Fruit fly (Drosophila melanogaster): ENCODE data around the gene CG45488.
"Not testable (repeated sequence)": the region's sequence is repeated elsewhere in the genome, so short reads cannot be mapped to it uniquely, and the experiment has no call there.

Gene CG45488

dm6 chrX:19920335-19920734 lies at the start of gene CG45488:
Gene CG45488 (minus strand): TSS chrX:19920435.
- TF ChIP-seq CG17801 (GFP tag; optimal IDR thresholded peaks at IDR 0.05; ENCODE audit: partially characterized antibody) = not testable (repeated sequence)

- TF ChIP-seq CG17801 (GFP tag; optimal IDR thresholded peaks at IDR 0.05; ENCODE audit: partially characterized antibody) = no peak
Measured at dm6 chrX:19964215-19964614, 44.0 kb upstream of the CG45488 start.

- no peak for TF ChIP-seq CG17801 (GFP tag; optimal IDR thresholded peaks at IDR 0.05; ENCODE audit: partially characterized antibody)
Measured at dm6 chrX:19960881-19961347, 40.7 kb upstream of the CG45488 start, which contains the start of gene Nep3. Gene Nep3 (plus strand): TSS chrX:19961297.

- no peak for TF ChIP-seq CG17801 (GFP tag; optimal IDR thresholded peaks at IDR 0.05; ENCODE audit: partially characterized antibody)
Measured at dm6 chrX:19959353-19959969, 39.2 kb upstream of the CG45488 start, which contains the start of gene CG12655. Gene CG12655 (minus strand): TSS chrX:19959403.

- TF ChIP-seq CG17801 (GFP tag; optimal IDR thresholded peaks at IDR 0.05; ENCODE audit: partially characterized antibody) = not testable (repeated sequence)
Measured at dm6 chrX:19958242-19958641, 38.0 kb upstream of the CG45488 start, which contains the start of gene CG43784. Gene CG43784 (minus strand): TSS chrX:19958342.

dm6 chrX:19953508-19953907 lies 33.3 kb upstream of the CG45488 start, which contains the start of gene CG45494:
Gene CG45494 (minus strand): TSS chrX:19953608.
- TF ChIP-seq CG17801 (GFP tag; optimal IDR thresholded peaks at IDR 0.05; ENCODE audit: partially characterized antibody) = not testable (repeated sequence)

- not testable (repeated sequence) for TF ChIP-seq CG17801 (GFP tag; optimal IDR thresholded peaks at IDR 0.05; ENCODE audit: partially characterized antibody)
Measured at dm6 chrX:19948773-19949172, 28.5 kb upstream of the CG45488 start, which contains the start of gene CG45493. Gene CG45493 (minus strand): TSS chrX:19948873.

- not testable (repeated sequence) for TF ChIP-seq CG17801 (GFP tag; optimal IDR thresholded peaks at IDR 0.05; ENCODE audit: partially characterized antibody)
Measured at dm6 chrX:19944047-19944446, 23.8 kb upstream of the CG45488 start, which contains the start of gene CG45492. Gene CG45492 (minus strand): TSS chrX:19944147.

dm6 chrX:19938894-19939293 lies 18.7 kb upstream of the CG45488 start, which contains the start of gene CG45491:
Gene CG45491 (minus strand): TSS chrX:19938994.
- TF ChIP-seq CG17801 (GFP tag; optimal IDR thresholded peaks at IDR 0.05; ENCODE audit: partially characterized antibody) = not testable (repeated sequence)

dm6 chrX:19934194-19934593 lies 14.0 kb upstream of the CG45488 start, which contains the start of gene CG45490:
Gene CG45490 (minus strand): TSS chrX:19934294.
- not testable (repeated sequence) for TF ChIP-seq CG17801 (GFP tag; optimal IDR thresholded peaks at IDR 0.05; ENCODE audit: partially characterized antibody)

dm6 chrX:19929078-19929477 lies 8.8 kb upstream of the CG45488 start, which contains the start of gene CG45489:
Gene CG45489 (minus strand): TSS chrX:19929178.
- TF ChIP-seq CG17801 (GFP tag; optimal IDR thresholded peaks at IDR 0.05; ENCODE audit: partially characterized antibody) = not testable (repeated sequence)

dm6 chrX:19915181-19915580 lies 5.1 kb downstream of the CG45488 start, which contains the start of gene CG45487:
Gene CG45487 (minus strand): TSS chrX:19915281.
- not testable (repeated sequence) for TF ChIP-seq CG17801 (GFP tag; optimal IDR thresholded peaks at IDR 0.05; ENCODE audit: partially characterized antibody)

dm6 chrX:19910017-19910416 lies 10.2 kb downstream of the CG45488 start, which contains the start of gene CG45486:
Gene CG45486 (minus strand): TSS chrX:19910117.
- TF ChIP-seq CG17801 (GFP tag; optimal IDR thresholded peaks at IDR 0.05; ENCODE audit: partially characterized antibody) = not testable (repeated sequence)

dm6 chrX:19899978-19900377 lies 20.3 kb downstream of the CG45488 start:
- TF ChIP-seq CG17801 (GFP tag; optimal IDR thresholded peaks at IDR 0.05; ENCODE audit: partially characterized antibody) = no peak

dm6 chrX:19897991-19898473 lies 22.2 kb downstream of the CG45488 start:
- TF ChIP-seq CG17801 (GFP tag; optimal IDR thresholded peaks at IDR 0.05; ENCODE audit: partially characterized antibody) = no peak
